Worm (Caenorhabditis elegans) whole organism, midembryonic: ENCODE results near the gene clec-165.

Experiments
- T22C8.4 ChIP-seq: fragments of 200-800 bp; sonication (Bioruptor generic); IDR thresholded peaks from 2 replicates; pipeline ENCODE4 v1.3.6; 2022; ENCODE audit warnings: missing genetic modification characterization, missing compliant biosample characterization
- cog-1 ChIP-seq: sonication (generic microtip); optimal IDR thresholded peaks from 2 replicates; lab custom pipeline; 2016; ENCODE audit warnings: missing genetic modification characterization, missing compliant biosample characterization
- ztf-23 ChIP-seq: fragments of 200-800 bp; sonication (Bioruptor generic); IDR thresholded peaks from 2 replicates; pipeline ENCODE4 v1.3.6; 2022; ENCODE audit warnings: missing genetic modification reagents, missing genetic modification characterization, missing compliant biosample characterization

DNA sequence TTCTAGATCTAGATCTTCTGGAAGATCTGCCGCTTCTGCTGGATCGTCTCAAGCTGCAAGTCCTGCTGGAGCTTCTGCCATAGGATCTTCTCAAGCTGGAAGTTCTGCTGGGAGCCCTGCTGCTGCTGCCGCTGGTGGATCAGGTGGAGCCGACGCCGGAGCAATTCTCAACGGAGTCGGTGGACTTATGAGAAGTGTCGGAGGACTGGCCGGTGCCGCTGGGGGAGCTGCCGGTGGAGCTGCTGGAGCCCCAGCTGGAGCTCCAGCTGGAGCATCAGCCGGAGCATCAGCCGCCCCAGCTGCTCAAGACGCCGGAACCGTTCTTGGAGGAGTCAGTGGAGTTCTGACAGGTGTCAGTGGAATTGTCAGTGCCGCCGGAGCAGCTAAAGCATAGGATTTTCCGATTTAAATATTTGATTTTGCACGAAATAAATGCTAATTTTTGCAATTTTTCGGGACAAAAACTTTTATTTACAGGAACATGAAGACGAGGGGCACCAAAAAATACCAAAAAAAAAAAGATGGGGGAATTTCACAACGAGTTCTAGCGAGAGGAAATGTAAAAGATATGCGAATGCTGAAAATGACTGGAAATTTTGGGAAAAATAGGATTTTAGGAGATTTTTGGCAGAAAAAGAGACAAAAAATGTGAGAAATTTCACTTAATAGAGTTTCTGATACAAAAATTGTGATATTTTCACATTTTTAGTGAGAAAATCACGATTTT is 14.1 kb downstream of the clec-165 start:
- TF ChIP-seq ztf-23 (GFP tag; lab: Robert Waterston, UW) (no peak), cog-1 (tag; lab: Kevin White, UChicago) (no peak), T22C8.4 (no peak)
